Worm (Caenorhabditis elegans): Measurements from ENCODE around the gene C06A6.4.

DNA sequence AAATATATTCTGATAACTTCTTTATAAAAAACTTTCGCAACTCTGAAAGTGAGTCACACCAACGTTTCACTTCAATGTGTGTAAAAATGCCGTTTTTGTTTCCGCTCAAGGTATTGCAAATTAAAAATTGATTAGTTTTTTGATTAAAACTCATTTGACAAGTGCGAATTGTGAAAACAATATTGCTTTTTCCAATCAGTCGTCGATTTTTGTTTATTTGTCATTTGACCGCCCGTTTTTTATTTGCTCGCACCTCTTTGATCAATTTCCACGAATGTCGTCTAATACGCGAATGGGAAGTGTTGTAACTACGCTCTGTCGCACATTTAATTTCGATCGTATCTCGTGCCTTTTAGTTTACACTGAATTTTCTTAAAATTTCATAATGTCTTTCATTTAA is 1.1 kb upstream of the C06A6.4 start, which contains the start of gene mvb-12:
- no peak for TF ChIP-seq pha-4 (tag; optimal IDR thresholded peaks at IDR 0.05)
- TF ChIP-seq T26A5.8 (tag; optimal IDR thresholded peaks at IDR 0.05), result no peak
- no peak for TF ChIP-seq Y53F4B.3 (GFP tag; IDR thresholded peaks at IDR 0.05)
